Worm (Caenorhabditis elegans): ENCODE results near the gene sna-2.
"Not testable (repeated sequence)": the region's sequence is repeated elsewhere in the genome, so short reads cannot be mapped to it uniquely, and the experiment has no call there.

sna-2 gene

DNA sequence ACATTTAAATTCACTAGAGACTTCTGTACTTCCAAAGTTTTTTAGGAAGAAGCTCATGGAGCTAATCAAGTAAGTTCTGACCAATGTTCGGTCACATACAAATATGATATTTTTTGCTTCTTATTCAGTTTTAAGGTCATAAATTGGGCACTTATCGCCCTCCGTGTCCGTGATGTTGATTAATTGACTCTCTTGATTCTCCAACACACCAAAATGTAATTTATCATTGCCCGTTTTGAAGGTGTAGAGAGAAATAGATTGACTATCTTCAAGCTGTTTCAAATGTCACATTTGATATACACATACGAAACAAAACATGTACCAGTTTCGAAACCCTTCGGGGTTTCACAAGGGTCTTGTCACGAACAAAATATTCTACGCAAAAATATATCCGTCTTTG lies 13.3 kb upstream of the sna-2 start:
- no peak for TF ChIP-seq unc-62 (GFP tag; optimal IDR thresholded peaks at IDR 0.05)

DNA sequence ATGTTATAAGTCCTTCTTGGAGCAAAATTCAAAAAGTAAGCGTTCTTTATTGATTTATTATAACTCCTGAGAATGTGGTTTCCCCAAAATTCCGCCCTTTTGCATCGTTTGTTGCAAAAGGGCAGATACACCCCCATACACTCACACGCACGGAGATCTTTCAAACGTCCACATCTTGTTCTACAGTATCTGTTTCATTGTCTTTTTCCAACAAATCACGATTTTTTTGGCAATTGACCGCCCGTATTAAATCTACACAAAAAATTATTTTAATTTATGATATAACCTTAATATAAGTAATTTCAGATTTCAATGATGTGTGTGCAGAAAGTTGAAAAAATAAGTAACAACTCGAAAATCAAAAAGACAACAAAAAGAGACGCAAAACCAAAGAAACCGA lies 12.1 kb upstream of the sna-2 start, which contains the start of gene T13F2.4:
T13F2.4 (plus strand) TSS at position 301 of the 400 bp plus-strand sequence.
- TF ChIP-seq unc-62 (GFP tag; optimal IDR thresholded peaks at IDR 0.05): no peak

DNA sequence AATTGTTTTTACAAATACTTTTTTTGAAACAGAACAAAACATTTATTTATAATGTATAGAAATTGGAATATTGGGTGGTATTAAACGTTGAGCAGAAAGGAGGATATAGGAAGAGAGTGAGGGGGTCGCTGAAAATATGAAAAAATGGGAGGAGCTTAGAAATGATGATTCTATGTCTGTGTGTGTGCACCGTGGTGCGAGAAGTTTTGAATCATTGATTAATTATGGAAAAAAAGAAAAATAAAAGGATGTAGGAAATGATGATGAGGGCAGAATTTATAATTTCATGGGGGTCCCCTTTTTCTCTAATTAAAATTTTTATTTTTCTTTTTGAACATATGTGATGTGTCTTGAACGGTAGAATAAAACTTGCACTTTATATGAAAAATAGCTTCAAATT lies 7.3 kb upstream of the sna-2 start, which contains the start of gene sre-4:
sre-4 (minus strand) TSS at position 101 of the 400 bp plus-strand sequence.
- TF ChIP-seq unc-62 (GFP tag; optimal IDR thresholded peaks at IDR 0.05): no peak

DNA sequence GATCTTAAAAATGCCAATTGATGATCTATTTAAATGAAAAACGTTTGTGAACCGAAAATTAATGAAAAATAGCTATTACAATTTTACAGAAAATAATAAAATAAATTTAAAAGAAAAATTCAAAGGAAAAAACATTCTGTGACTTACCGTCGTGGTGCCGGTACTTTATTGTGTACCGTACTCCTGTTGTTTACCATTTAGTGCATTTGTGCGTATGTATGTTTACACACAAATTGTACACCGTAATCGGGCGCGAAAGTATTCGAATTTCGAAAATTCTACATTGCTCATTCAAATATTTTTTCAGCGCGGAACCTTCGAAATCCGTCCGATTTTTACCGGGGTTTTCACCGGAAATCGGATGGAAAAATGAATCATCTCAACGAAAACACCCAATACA lies 582 bp upstream of the sna-2 start, which contains the start of gene T13F2.6:
T13F2.6 (plus strand) TSS at position 306 of the 400 bp plus-strand sequence.
- TF ChIP-seq unc-62 (GFP tag; optimal IDR thresholded peaks at IDR 0.05): no peak

DNA sequence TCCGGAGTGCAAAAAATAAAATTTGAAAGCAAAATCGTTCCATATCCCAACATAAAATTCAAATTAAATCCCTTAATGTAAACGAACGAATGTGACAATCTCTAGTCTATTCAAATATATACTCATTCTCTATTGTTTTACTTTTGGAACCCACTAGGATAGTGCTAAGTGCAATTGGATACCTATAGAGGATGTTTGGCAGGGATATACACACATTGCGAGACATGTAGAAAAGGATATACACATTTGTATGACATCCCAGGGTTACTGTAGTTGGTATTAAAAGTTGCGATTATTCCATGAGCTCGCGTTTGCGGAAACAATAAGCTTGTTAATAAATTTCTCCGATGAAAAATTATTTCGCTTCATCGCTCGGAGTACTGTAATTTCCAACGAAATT lies 4.0 kb downstream of the sna-2 start:
- TF ChIP-seq unc-62 (GFP tag; optimal IDR thresholded peaks at IDR 0.05): no peak

DNA sequence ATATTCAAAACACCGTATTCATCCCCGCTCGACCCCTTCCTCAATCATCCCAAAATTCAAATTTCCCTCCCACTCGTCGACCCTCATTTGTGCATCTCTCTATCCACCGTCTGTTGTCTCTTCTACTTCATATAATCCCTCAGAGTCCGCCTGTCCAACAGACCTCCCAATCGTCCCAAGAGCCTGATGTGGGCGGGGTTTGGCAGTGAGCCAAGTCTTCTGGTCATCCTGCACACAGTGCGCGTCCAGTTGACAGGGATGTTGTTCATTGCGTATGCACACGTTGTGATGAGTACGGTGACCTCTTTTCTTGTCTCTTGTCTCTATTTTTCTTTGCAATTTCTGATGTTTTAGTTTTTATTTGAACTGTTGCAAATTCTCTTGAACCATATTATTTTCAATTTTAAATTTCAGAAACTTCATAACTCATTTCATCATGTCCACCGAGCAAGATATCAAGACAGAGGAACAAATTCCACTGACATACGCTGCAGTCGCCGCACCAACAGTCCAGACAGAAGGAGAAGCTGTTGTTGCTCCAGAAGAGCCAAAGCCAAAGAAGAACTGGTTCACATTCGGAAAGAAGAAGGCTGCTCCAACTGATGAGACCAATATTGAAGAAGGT lies 5.2 kb downstream of the sna-2 start, which contains the start of gene cav-1:
cav-1 (plus strand) TSS at position 415 of the 625 bp plus-strand sequence.
- no peak for TF ChIP-seq unc-62 (GFP tag; optimal IDR thresholded peaks at IDR 0.05)

DNA sequence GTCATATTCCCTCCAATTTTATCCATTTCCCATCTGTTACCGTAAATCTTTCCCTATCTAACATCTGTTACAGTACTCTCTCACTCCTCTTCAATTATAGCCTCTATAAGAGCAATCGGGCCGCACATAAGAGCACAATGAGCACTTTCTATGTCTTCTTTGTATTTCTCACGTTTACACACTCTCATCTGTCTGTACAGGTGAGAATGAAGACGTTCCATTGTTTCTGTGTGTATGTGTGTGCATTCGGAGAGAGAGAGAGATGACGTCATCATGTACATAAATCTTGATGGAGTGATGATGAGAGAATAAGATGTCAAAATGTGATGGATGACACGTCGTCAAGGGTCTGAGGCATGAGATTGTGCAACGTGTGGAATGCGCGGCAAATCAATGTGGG lies 6.6 kb downstream of the sna-2 start:
- no peak for TF ChIP-seq unc-62 (GFP tag; optimal IDR thresholded peaks at IDR 0.05)

DNA sequence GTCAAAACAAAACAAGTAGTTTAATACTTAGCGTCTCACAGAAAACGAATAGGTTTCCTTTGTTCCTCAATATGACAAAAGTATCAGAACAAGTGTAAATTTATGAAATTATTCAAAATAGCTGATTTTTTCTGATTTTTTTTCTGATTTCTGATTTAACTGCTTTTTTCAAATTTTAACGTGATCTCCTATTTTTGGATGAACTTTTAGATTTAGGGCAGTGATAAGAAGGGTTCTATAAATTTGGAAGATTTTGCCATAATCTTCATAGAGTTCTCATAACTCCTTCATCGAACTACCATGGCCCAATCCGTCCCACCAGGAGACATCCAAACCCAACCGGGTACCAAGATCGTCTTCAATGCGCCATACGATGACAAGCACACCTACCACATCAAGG lies 7.7 kb downstream of the sna-2 start, which contains the start of gene msp-78:
msp-78 (plus strand) TSS at position 301 of the 400 bp plus-strand sequence.
- not testable (repeated sequence) for TF ChIP-seq unc-62 (GFP tag; optimal IDR thresholded peaks at IDR 0.05)

DNA sequence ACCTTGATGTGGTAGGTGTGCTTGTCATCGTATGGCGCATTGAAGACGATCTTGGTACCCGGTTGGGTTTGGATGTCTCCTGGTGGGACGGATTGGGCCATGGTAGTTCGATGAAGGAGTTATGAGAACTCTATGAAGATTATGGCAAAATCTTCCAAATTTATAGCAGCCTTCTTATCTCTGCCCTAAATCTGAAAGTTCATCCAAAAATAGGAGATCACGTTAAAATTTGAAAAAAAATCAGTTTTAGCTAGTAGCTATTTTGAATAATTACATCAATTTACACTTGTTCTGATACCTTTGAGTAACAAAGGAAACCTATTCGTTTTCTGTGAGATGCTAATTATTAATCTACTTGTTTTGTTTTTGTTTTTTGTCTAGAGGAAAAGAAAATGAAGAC lies 10.4 kb downstream of the sna-2 start, which contains the start of gene msp-79:
msp-79 (minus strand) TSS at position 101 of the 400 bp plus-strand sequence.
- not testable (repeated sequence) for TF ChIP-seq unc-62 (GFP tag; optimal IDR thresholded peaks at IDR 0.05)

DNA sequence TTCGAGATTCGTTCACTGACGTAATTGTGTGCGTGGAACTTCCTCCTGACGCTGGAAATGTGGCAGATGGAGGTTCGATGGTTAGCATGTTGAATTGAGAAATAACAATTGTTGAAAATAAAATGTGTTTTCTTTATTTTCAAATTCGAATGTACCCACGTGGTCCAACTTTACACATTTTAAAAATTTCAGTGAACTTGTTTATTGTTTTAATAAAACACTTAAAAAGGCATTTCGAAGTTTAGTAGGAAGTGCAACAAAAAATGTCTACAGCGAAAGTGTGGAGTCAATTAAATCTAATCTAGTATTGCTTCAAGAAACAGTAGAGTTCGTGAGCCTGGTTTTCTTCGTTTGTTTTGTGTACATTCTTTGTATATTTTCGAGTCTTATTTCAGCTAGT lies 11.2 kb downstream of the sna-2 start, which contains the start of gene ssp-36:
ssp-36 (minus strand) TSS at position 101 of the 400 bp plus-strand sequence.
- no peak for TF ChIP-seq unc-62 (GFP tag; optimal IDR thresholded peaks at IDR 0.05)

DNA sequence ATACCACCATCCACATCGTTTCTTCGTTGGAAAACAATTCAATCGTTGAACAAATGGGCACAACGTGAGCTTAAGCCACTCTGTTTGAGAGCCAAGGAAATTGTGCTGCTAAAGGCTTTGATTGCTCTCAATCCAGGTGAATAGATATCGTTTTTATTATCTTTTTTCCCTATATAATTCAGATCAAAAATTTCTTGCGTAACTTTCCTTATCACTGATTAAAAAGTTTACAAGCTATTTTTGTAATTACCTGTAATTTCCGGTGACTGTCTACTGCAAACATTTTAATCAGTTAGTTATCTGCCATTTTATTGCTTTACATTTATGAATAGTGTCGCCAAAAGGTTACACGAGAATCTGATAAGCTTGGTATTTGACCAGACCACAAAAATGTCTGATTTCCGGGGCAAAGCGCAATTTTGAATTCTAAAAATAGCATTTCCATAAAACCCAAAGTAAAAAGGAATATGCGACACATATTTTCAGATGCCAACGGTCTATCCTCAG lies 14.7 kb downstream of the sna-2 start:
- no peak for TF ChIP-seq unc-62 (GFP tag; optimal IDR thresholded peaks at IDR 0.05)

DNA sequence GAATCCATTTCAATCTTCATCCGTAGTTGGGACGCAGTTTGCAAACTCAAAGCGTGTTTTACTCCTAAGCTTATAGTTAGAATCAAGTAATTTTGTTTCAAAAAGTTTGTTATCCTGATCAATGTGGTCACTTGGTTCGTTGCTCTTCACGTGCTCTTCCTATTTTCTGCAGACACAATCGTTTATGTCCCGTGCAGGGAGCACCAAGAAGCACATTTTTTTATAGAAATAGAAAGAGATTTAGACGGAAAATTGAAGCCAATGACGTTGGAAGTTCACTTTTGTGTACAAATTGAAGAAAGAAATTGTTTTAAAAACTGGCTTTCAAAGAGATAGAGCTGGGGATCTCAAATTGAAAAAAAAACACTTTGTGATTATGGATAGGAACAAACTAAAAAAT lies 15.7 kb downstream of the sna-2 start:
- TF ChIP-seq unc-62 (GFP tag; optimal IDR thresholded peaks at IDR 0.05): no peak

DNA sequence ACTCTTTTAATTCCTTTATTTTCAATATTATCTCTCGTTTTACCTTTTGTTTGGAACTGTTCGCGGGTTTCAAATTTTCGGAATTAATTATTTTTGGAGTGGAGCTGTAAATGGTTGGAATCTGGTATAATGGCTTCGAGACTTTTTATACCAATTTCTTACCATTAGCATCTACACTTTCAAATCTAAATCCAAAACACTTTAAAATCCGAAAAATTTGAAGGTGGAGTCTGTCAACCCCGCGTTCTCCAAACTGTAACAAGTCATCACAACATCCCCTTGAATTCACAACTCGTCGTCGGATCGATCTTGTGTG lies 20.1 kb downstream of the sna-2 start, which contains the start of gene nhr-97:
nhr-97 (plus strand) TSS at position 217 of the 316 bp plus-strand sequence.
- TF ChIP-seq unc-62 (GFP tag; optimal IDR thresholded peaks at IDR 0.05): no peak

DNA sequence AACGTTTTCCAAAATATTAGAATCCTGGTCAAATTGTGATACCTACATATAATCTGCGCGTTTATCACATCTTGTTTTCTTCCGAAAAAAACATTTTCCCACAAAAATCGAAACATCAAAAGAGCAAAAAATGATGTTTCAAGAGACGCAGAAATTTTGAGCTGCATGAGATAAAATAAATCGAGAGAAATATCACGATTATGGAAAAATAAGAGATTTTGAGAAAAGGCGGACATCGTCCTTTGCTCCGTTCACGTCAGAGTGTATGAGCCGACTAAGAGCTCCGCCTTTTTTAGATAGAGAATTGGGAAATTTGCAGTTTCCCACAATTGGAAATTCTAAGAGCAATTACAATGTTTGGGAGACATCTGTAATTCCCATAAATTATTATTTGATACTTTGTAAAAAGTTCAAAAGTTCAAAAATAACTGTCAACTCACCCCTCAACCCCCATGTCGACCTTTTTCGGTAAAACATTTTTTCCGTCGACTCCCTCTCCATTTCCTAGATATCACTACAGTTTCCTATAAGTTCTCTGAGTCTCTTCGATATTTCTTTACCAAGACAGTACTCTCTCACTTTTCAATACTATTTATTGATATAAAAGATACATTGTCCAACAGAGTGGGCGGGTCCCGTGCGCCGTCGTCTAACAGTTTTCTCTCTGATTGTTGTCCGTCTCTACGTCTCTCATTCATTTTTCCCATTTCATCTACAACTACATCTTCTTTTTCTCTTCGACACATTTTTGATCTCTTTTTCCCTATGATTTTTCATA lies 20.6 kb downstream of the sna-2 start:
- no peak for TF ChIP-seq unc-62 (GFP tag; optimal IDR thresholded peaks at IDR 0.05)

DNA sequence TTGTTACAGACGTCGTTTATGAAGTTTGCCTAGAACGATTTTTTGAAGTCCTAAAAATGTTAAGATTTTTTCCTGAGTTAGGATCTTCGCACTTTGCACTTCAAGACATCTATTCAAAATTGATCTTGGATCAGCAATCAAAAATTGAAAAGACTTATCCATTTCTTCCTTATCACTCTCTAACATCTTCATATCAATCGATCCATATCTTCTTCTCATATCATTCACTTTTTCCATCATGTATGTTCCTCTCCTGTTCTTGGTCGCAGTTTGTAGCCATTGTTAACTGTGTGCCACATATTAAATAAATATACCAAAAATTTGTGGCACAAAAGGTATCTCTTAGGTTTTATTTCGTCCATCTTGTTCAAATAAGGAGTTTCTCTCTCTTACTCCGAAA lies 21.7 kb downstream of the sna-2 start:
- no peak for TF ChIP-seq unc-62 (GFP tag; optimal IDR thresholded peaks at IDR 0.05)

DNA sequence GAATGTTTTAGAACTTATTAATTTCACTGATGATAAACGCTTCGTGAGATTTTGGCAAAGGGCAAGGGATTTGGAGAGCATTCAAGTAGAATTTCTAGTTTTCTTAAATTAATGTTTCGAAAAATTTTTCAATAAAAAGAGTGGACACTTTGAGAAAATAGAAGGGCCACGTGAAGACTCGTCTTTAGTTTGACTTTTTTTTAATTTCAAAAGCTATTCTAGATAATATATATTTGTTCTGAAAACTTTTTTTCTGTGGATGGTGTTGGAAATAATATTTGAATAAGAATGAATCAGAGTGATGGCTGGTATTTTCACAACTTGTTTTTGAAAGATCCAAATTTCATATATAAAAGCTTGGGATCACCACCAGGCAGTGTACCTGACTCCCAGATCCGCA lies 29.1 kb downstream of the sna-2 start, which contains the start of gene C28D4.8:
C28D4.8 (minus strand) TSS at position 101 of the 400 bp plus-strand sequence.
- no peak for TF ChIP-seq unc-62 (GFP tag; optimal IDR thresholded peaks at IDR 0.05)

Measured in whole organism, dauer.